Fruit fly (Drosophila melanogaster) whole organism, pupa: ENCODE results near the gene mrva.

ENCODE experiments used
- CG12605 ChIP-seq: fragments of 200-800 bp; sonication (Bioruptor generic); IDR thresholded peaks from 2 replicates; pipeline ENCODE4 v1.3.6; 2022; ENCODE audit warnings: missing biosample characterization, missing genetic modification characterization
- CG13204 ChIP-seq: fragments of 200-800 bp; sonication (Bioruptor generic); optimal IDR thresholded peaks from 2 replicates; lab custom pipeline; 2018; ENCODE audit warnings: missing biosample characterization, mild to moderate bottlenecking, missing genetic modification characterization, moderate library complexity
- CG14655 ChIP-seq: fragments of 200-800 bp; sonication (Bioruptor generic); optimal IDR thresholded peaks from 3 replicates; lab custom pipeline; 2017; ENCODE audit warnings: mild to moderate bottlenecking, missing biosample characterization, missing genetic modification reagents, missing genetic modification characterization
- CG15710 ChIP-seq: fragments of 200-800 bp; sonication (Bioruptor generic); optimal IDR thresholded peaks from 2 replicates; lab custom pipeline; 2018; ENCODE audit warnings: missing biosample characterization, mild to moderate bottlenecking, missing genetic modification characterization, moderate library complexity
- CG17806 ChIP-seq: fragments of 200-800 bp; sonication (Bioruptor generic); optimal IDR thresholded peaks from 2 replicates; lab custom pipeline; 2018; ENCODE audit warnings: missing biosample characterization, mild to moderate bottlenecking, missing genetic modification characterization, moderate library complexity
- CG32121 ChIP-seq: fragments of 200-800 bp; sonication (Bioruptor generic); IDR thresholded peaks from 2 replicates; pipeline ENCODE4 v1.3.6; 2022; ENCODE audit warnings: missing biosample characterization, missing genetic modification characterization
- CG34367 ChIP-seq: fragments of 200-800 bp; sonication (Bioruptor generic); optimal IDR thresholded peaks from 2 replicates; lab custom pipeline; 2018; ENCODE audit warnings: missing biosample characterization, mild to moderate bottlenecking, missing genetic modification characterization
- CG4496 ChIP-seq: fragments of 200-800 bp; sonication (Bioruptor generic); IDR thresholded peaks from 3 replicates; pipeline ENCODE4 v1.3.6; 2022; ENCODE audit warnings: missing biosample characterization, missing genetic modification characterization
- CG8159 ChIP-seq: fragments of 200-800 bp; sonication (Bioruptor generic); optimal IDR thresholded peaks from 3 replicates; lab custom pipeline; 2018; ENCODE audit warnings: missing biosample characterization, mild to moderate bottlenecking, missing genetic modification characterization, moderate library complexity
- CG8301 ChIP-seq: fragments of 200-800 bp; sonication (Bioruptor generic); optimal IDR thresholded peaks from 2 replicates; lab custom pipeline; 2018; ENCODE audit warnings: missing biosample characterization, mild to moderate bottlenecking, missing genetic modification characterization
- CG9948 ChIP-seq: fragments of 200-800 bp; sonication (Bioruptor generic); optimal IDR thresholded peaks from 2 replicates; lab custom pipeline; 2018; ENCODE audit warnings: missing biosample characterization, mild to moderate bottlenecking, missing genetic modification characterization, moderate library complexity
- D1 ChIP-seq: fragments of 200-800 bp; sonication (Bioruptor generic); optimal IDR thresholded peaks from 2 replicates; lab custom pipeline; 2018; ENCODE audit warnings: missing biosample characterization, mild to moderate bottlenecking, missing genetic modification characterization, moderate library complexity
- EcR ChIP-seq: fragments of 200-800 bp; sonication (Bioruptor generic); optimal IDR thresholded peaks from 3 replicates; lab custom pipeline; 2019; ENCODE audit warnings: missing biosample characterization, missing genetic modification characterization, mild to moderate bottlenecking, moderate library complexity, missing genetic modification reagents
- Ets98B ChIP-seq: fragments of 200-800 bp; sonication (Bioruptor generic); IDR thresholded peaks from 2 replicates; pipeline ENCODE4 v1.3.6; 2022; ENCODE audit warnings: missing biosample characterization, missing genetic modification characterization
- Pif1A ChIP-seq: fragments of 200-800 bp; sonication (Bioruptor generic); optimal IDR thresholded peaks from 3 replicates; lab custom pipeline; 2016; ENCODE audit warnings: missing biosample characterization, missing genetic modification characterization
- Pif1B ChIP-seq: fragments of 200-800 bp; sonication (Bioruptor generic); optimal IDR thresholded peaks from 3 replicates; lab custom pipeline; 2016; ENCODE audit warnings: missing biosample characterization, missing genetic modification characterization
- Snoo ChIP-seq: fragments of 200-800 bp; sonication (Bioruptor generic); optimal IDR thresholded peaks from 3 replicates; lab custom pipeline; 2017; ENCODE audit warnings: missing biosample characterization, mild to moderate bottlenecking, missing genetic modification characterization, inconsistent platforms
- fd96Ca ChIP-seq: fragments of 200-800 bp; sonication (Bioruptor generic); IDR thresholded peaks from 3 replicates; pipeline ENCODE4 v1.3.6; 2022; ENCODE audit warnings: missing biosample characterization, missing genetic modification characterization
- gl ChIP-seq: fragments of 200-800 bp; sonication (Bioruptor generic); optimal IDR thresholded peaks from 2 replicates; lab custom pipeline; 2018; ENCODE audit warnings: missing biosample characterization, mild to moderate bottlenecking, missing genetic modification characterization
- rn ChIP-seq: fragments of 200-800 bp; sonication (Bioruptor generic); IDR thresholded peaks from 2 replicates; pipeline ENCODE4 v1.3.6; 2022; ENCODE audit warnings: missing biosample characterization, missing genetic modification characterization

Gene mrva

dm6 chr3L:7359827-7360323, 31.2 kb upstream of the mrva start, which contains the start of gene pst:
TSS of gene pst (minus strand) at chr3L:7360263.
- TF ChIP-seq fd96Ca (GFP tag; lab: Robert Waterston, UW) (no peak; the same call in 2 of the 3 replicates), CG15710 (peak; percentile 6), Ets98B (GFP tag; lab: Robert Waterston, UW) (peak; percentile 5; the same call in 1 of the 2 replicates), CG12605 (GFP tag; lab: Robert Waterston, UW) (peak; percentile 16; the same call in 1 of the 2 replicates)

- TF ChIP-seq CG17806 (tag; lab: Kevin White, UChicago), result no peak
- TF ChIP-seq CG9948 (tag; lab: Kevin White, UChicago), result peak; percentile 12
- TF ChIP-seq CG15710, result peak; percentile 13
- no peak for TF ChIP-seq D1 (tag; lab: Kevin White, UChicago)
- TF ChIP-seq fd96Ca (GFP tag; lab: Robert Waterston, UW), result peak; percentile 30; the same call in 1 of the 3 replicates
Observed at dm6 chr3L:7356386-7357117, 27.9 kb upstream of the mrva start, which contains the start of gene CTCF. TSS of gene CTCF (minus strand) at chr3L:7356713.

- no peak for TF ChIP-seq EcR
- TF ChIP-seq CG8159 (tag; lab: Kevin White, UChicago), result no peak
- no peak for TF ChIP-seq CG9948 (tag; lab: Kevin White, UChicago)
- no peak for TF ChIP-seq CG17806 (tag; lab: Kevin White, UChicago)
- no peak for TF ChIP-seq CG8301 (tag; lab: Kevin White, UChicago)
- no peak for TF ChIP-seq rn (GFP tag; lab: Robert Waterston, UW)
Observed at dm6 chr3L:7349311-7349710, 20.7 kb upstream of the mrva start.

- TF ChIP-seq CG32121 (GFP tag; lab: Robert Waterston, UW) (peak; percentile 25; the same call in 1 of the 2 replicates), CG8159 (tag; lab: Kevin White, UChicago) (no peak), CG15710 (peak; percentile 11), Ets98B (GFP tag; lab: Robert Waterston, UW) (peak; percentile 43; the same call in 1 of the 2 replicates), gl (tag; lab: Kevin White, UChicago) (peak; percentile 20), CG8301 (tag; lab: Kevin White, UChicago) (no peak), CG12605 (GFP tag; lab: Robert Waterston, UW) (peak; percentile 64), CG4496 (GFP tag; lab: Robert Waterston, UW) (peak; percentile 59; the same call in 1 of the 3 replicates), Pif1B (GFP tag; lab: Kevin White, UChicago) (no peak), Pif1A (no peak), EcR (peak; percentile 44), CG13204 (GFP tag; lab: Kevin White, UChicago) (peak; percentile 61), CG14655 (GFP tag; lab: Kevin White, UChicago) (no peak), fd96Ca (GFP tag; lab: Robert Waterston, UW) (peak; percentile 27; the same call in 2 of the 3 replicates)
Observed at dm6 chr3L:7347984-7348631, 19.5 kb upstream of the mrva start, which contains the start of the genes Srp19 and qm. TSS of gene Srp19 (minus strand) at chr3L:7348034. TSS of gene qm (plus strand) at chr3L:7348313.

dm6 chr3L:7346951-7347350, 18.3 kb upstream of the mrva start, which contains the start of gene CG14834:
TSS of gene CG14834 (minus strand) at chr3L:7347123.
- TF ChIP-seq CG32121 (GFP tag; lab: Robert Waterston, UW) (no peak), CG14655 (GFP tag; lab: Kevin White, UChicago) (no peak), CG4496 (GFP tag; lab: Robert Waterston, UW) (no peak), Ets98B (GFP tag; lab: Robert Waterston, UW) (no peak), D1 (tag; lab: Kevin White, UChicago) (no peak), Snoo (tag; lab: Kevin White, UChicago) (no peak), CG12605 (GFP tag; lab: Robert Waterston, UW) (no peak), EcR (no peak), CG34367 (tag; lab: Kevin White, UChicago) (no peak), rn (GFP tag; lab: Robert Waterston, UW) (no peak), CG15710 (no peak), CG9948 (tag; lab: Kevin White, UChicago) (no peak)
- TF ChIP-seq, all 21 proteins: peak for 0

dm6 chr3L:7344965-7345427, 16.4 kb upstream of the mrva start, which contains the start of gene Cln7:
TSS of gene Cln7 (minus strand) at chr3L:7345183.
- TF ChIP-seq fd96Ca (GFP tag; lab: Robert Waterston, UW), result peak; percentile 76
- TF ChIP-seq Pif1B (GFP tag; lab: Kevin White, UChicago), result peak; percentile 66
- TF ChIP-seq CG9948 (tag; lab: Kevin White, UChicago), result no peak
- TF ChIP-seq CG13204 (GFP tag; lab: Kevin White, UChicago), result peak; percentile 82
- TF ChIP-seq CG4496 (GFP tag; lab: Robert Waterston, UW), result peak; percentile 80
- peak; percentile 78 for TF ChIP-seq CG12605 (GFP tag; lab: Robert Waterston, UW)
- peak; percentile 51 for TF ChIP-seq CG8159 (tag; lab: Kevin White, UChicago)
- peak; percentile 62 for TF ChIP-seq Snoo (tag; lab: Kevin White, UChicago)
- no peak for TF ChIP-seq D1 (tag; lab: Kevin White, UChicago)
- peak; percentile 80 for TF ChIP-seq CG32121 (GFP tag; lab: Robert Waterston, UW)
- no peak for TF ChIP-seq Pif1A
- peak; percentile 81 for TF ChIP-seq gl (tag; lab: Kevin White, UChicago)
- peak; percentile 26 for TF ChIP-seq CG15710
- TF ChIP-seq rn (GFP tag; lab: Robert Waterston, UW), result no peak
- no peak for TF ChIP-seq CG14655 (GFP tag; lab: Kevin White, UChicago)
- TF ChIP-seq EcR, result peak; percentile 99
- TF ChIP-seq Ets98B (GFP tag; lab: Robert Waterston, UW), result peak; percentile 89
